Worm (Caenorhabditis elegans): ENCODE results near the gene szy-20.

Gene szy-20

ce11 chrII:8921456-8921855 lies 47.7 kb downstream of the szy-20 start:
- TF ChIP-seq cnd-1 (tag; optimal IDR thresholded peaks at IDR 0.05): no peak
- TF ChIP-seq mab-5 (tag; optimal IDR thresholded peaks at IDR 0.05): no peak
- TF ChIP-seq ceh-83 (GFP tag; optimal IDR thresholded peaks at IDR 0.05): no peak

DNA sequence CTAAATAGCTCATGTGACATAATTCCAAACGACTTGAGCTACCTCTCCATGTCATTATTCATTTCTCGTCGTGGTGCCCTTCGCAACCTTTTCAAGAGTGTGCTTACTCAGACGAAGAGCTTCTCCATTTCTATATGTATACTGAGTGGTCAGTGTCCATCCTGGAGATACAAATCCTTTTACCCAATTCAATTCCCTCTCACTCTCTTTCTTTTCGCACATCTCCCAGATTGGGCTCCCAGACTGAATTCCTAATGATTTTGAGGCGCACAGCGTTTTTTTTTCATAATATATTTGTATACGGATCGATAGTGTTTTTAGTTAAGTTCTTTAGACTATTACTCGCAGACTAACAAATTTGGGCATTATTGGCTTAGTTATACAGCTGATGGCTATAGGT lies 48.2 kb downstream of the szy-20 start:
- no peak for TF ChIP-seq lin-13 (tag; optimal IDR thresholded peaks at IDR 0.05)
- peak; percentile 77 for TF ChIP-seq ces-1 (GFP tag; optimal IDR thresholded peaks at IDR 0.05)

- no peak for TF ChIP-seq lin-32 (GFP tag; optimal IDR thresholded peaks at IDR 0.05)
- TF ChIP-seq sptf-1 (tag; optimal IDR thresholded peaks at IDR 0.05): no peak
- no peak for TF ChIP-seq nhr-28 (tag; optimal IDR thresholded peaks at IDR 0.05)
- TF ChIP-seq mab-5 (tag; optimal IDR thresholded peaks at IDR 0.05): no peak
- TF ChIP-seq ceh-39 (tag; optimal IDR thresholded peaks at IDR 0.05): no peak
- no peak for TF ChIP-seq bed-3 (GFP tag; optimal IDR thresholded peaks at IDR 0.05)
- no peak for TF ChIP-seq nhr-76 (tag; optimal IDR thresholded peaks at IDR 0.05)
- no peak for TF ChIP-seq lin-13 (tag; optimal IDR thresholded peaks at IDR 0.05)
- no peak for TF ChIP-seq snpc-4 (tag; optimal IDR thresholded peaks at IDR 0.05)
- TF ChIP-seq blmp-1 (tag; optimal IDR thresholded peaks at IDR 0.05): no peak
- no peak for TF ChIP-seq nhr-2 (tag; optimal IDR thresholded peaks at IDR 0.05)
- TF ChIP-seq flh-1 (GFP tag; optimal IDR thresholded peaks at IDR 0.05): no peak
- no peak for TF ChIP-seq unc-120 (tag; optimal IDR thresholded peaks at IDR 0.05; ENCODE audit: poor library complexity, severe bottlenecking)
- no peak for TF ChIP-seq ceh-43 (GFP tag; optimal IDR thresholded peaks at IDR 0.05)
- TF ChIP-seq zip-8 (tag; optimal IDR thresholded peaks at IDR 0.05): no peak
- TF ChIP-seq ham-2 (GFP tag; optimal IDR thresholded peaks at IDR 0.05): no peak
- no peak for TF ChIP-seq ceh-83 (GFP tag; optimal IDR thresholded peaks at IDR 0.05)
- no peak for TF ChIP-seq elt-3 (tag; optimal IDR thresholded peaks at IDR 0.05)
- TF ChIP-seq lsy-2 (tag; optimal IDR thresholded peaks at IDR 0.05): no peak
- TF ChIP-seq nhr-12 (tag; optimal IDR thresholded peaks at IDR 0.05): no peak
These were observed 48.8 kb downstream of the szy-20 start for ce11 chrII:8920315-8920714.

ce11 chrII:8917339-8917738 lies 51.8 kb downstream of the szy-20 start:
- no peak for TF ChIP-seq mep-1 (tag; optimal IDR thresholded peaks at IDR 0.05)
- no peak for TF ChIP-seq sem-2 (GFP tag; optimal IDR thresholded peaks at IDR 0.05)
- TF ChIP-seq blmp-1 (tag; optimal IDR thresholded peaks at IDR 0.05): no peak
- no peak for TF ChIP-seq nhr-28 (tag; optimal IDR thresholded peaks at IDR 0.05)
- TF ChIP-seq nhr-12 (tag; optimal IDR thresholded peaks at IDR 0.05): no peak
- TF ChIP-seq tbx-8 (GFP tag; optimal IDR thresholded peaks at IDR 0.05): no peak
- no peak for TF ChIP-seq flh-1 (GFP tag; optimal IDR thresholded peaks at IDR 0.05)
- no peak for TF ChIP-seq elt-3 (tag; optimal IDR thresholded peaks at IDR 0.05)
- TF ChIP-seq ham-2 (GFP tag; optimal IDR thresholded peaks at IDR 0.05): no peak
